Worm (Caenorhabditis elegans) whole organism, L4 larva: ENCODE measurements around the gene T01D1.5.
A peak's percentile ranks its signal among the peaks of the same experiment; 100 is the strongest.

ENCODE experiments used
- D1046.2 ChIP-seq: fragments of 200-800 bp; sonication (Bioruptor generic); IDR thresholded peaks from 2 replicates; pipeline ENCODE4 v1.3.6; 2022; ENCODE audit warnings: missing genetic modification characterization, missing compliant biosample characterization
- F26F4.8 ChIP-seq: fragments of 200-800 bp; sonication (Bioruptor generic); conservative IDR thresholded peaks from 2 replicates; pipeline ENCODE4 v1.3.6; 2022; ENCODE audit warnings: missing genetic modification characterization, missing compliant biosample characterization
- F44E2.7 ChIP-seq: fragments of 200-800 bp; sonication (Bioruptor generic); IDR thresholded peaks from 2 replicates; pipeline ENCODE4 v2.1.2; 2022; ENCODE audit warnings: missing genetic modification characterization, missing compliant biosample characterization
- R02D3.7 ChIP-seq: fragments of 150-350 bp; sonication (generic microtip); optimal IDR thresholded peaks from 3 replicates; lab custom pipeline; 2014; ENCODE audit warnings: missing biosample characterization, missing genetic modification characterization
- T26A8.4 ChIP-seq: fragments of 200-800 bp; sonication (Bioruptor generic); IDR thresholded peaks from 2 replicates; pipeline ENCODE4 v1.3.6; 2022; ENCODE audit warnings: missing genetic modification characterization, missing compliant biosample characterization
- Y5F2A.4 ChIP-seq: fragments of 200-800 bp; sonication (Bioruptor generic); optimal IDR thresholded peaks from 2 replicates; lab custom pipeline; 2018; ENCODE audit warnings: mild to moderate bottlenecking, missing genetic modification characterization, missing compliant biosample characterization
- ZK546.5 ChIP-seq, 2 experiments: sonication (generic microtip); optimal IDR thresholded peaks; 2 replicates each; lab custom pipeline; 2017; ENCODE audit warnings: missing biosample characterization in 2 of 2, missing genetic modification characterization in 2 of 2
- aha-1 ChIP-seq: fragments of 150-350 bp; peaks from one replicate; lab custom pipeline; 2014; ENCODE audit warnings: missing biosample characterization, missing genetic modification characterization
- ceh-20 ChIP-seq: fragments of 200-800 bp; sonication (Bioruptor generic); IDR thresholded peaks from 2 replicates; pipeline ENCODE4 v1.3.6; 2022; ENCODE audit warnings: missing genetic modification reagents, missing genetic modification characterization, missing compliant biosample characterization
- ceh-28 ChIP-seq: fragments of 150-350 bp; optimal IDR thresholded peaks from 2 replicates; lab custom pipeline; 2014; ENCODE audit warnings: missing biosample characterization, missing genetic modification reagents, missing genetic modification characterization
- ceh-32 ChIP-seq: sonication (generic microtip); optimal IDR thresholded peaks from 2 replicates; lab custom pipeline; 2016; ENCODE audit warnings: mild to moderate bottlenecking, missing genetic modification characterization, missing compliant biosample characterization; ENCODE audit not compliant: poor library complexity
- cey-2 ChIP-seq: sonication (generic microtip); optimal IDR thresholded peaks from 3 replicates; lab custom pipeline; 2017; ENCODE audit warnings: missing genetic modification characterization, mild to moderate bottlenecking, missing compliant biosample characterization, antibody characterized with exemption, borderline replicate concordance; ENCODE audit not compliant: insufficient read depth
- ctbp-1 ChIP-seq: fragments of 200-800 bp; sonication (Bioruptor generic); IDR thresholded peaks from 2 replicates; pipeline ENCODE4 v1.3.6; 2022; ENCODE audit warnings: missing genetic modification reagents, missing genetic modification characterization, missing compliant biosample characterization
- daf-12 ChIP-seq: fragments of 150-350 bp; optimal IDR thresholded peaks from 2 replicates; lab custom pipeline; 2014; ENCODE audit warnings: missing biosample characterization, missing genetic modification reagents, missing genetic modification characterization
- daf-16 ChIP-seq, 3 experiments: sonication (generic microtip); optimal IDR thresholded peaks; 2 replicates each; lab custom pipeline; 2016 to 2017; ENCODE audit warnings: missing genetic modification characterization in 3 of 3, missing genetic modification reagents in 3 of 3, mild to moderate bottlenecking in 2 of 3, missing compliant biosample characterization in 2 of 3, missing biosample characterization in 1 of 3, moderate library complexity in 1 of 3
- dmd-6 ChIP-seq: fragments of 200-800 bp; sonication (Bioruptor generic); IDR thresholded peaks from 2 replicates; pipeline ENCODE4 v1.3.6; 2022; ENCODE audit warnings: missing genetic modification reagents, missing genetic modification characterization, missing compliant biosample characterization
- duxl-1 ChIP-seq: sonication (generic microtip); optimal IDR thresholded peaks from 2 replicates; lab custom pipeline; 2016; ENCODE audit warnings: mild to moderate bottlenecking, missing genetic modification characterization, moderate library complexity, missing compliant biosample characterization; ENCODE audit not compliant: poor library complexity
- dve-1 ChIP-seq: sonication (generic microtip); optimal IDR thresholded peaks from 2 replicates; lab custom pipeline; 2017; ENCODE audit warnings: antibody characterized with exemption, mild to moderate bottlenecking, missing genetic modification characterization, missing compliant biosample characterization; ENCODE audit not compliant: insufficient read depth
- fos-1 ChIP-seq: fragments of 150-350 bp; optimal IDR thresholded peaks from 2 replicates; lab custom pipeline; 2014; ENCODE audit warnings: missing biosample characterization, missing genetic modification characterization
- gei-8 ChIP-seq: fragments of 200-800 bp; sonication (Bioruptor generic); optimal IDR thresholded peaks from 2 replicates; lab custom pipeline; 2018; ENCODE audit warnings: mild to moderate bottlenecking, missing genetic modification characterization, missing compliant biosample characterization
- hlh-11 ChIP-seq: fragments of 200-800 bp; sonication (Bioruptor generic); optimal IDR thresholded peaks from 2 replicates; lab custom pipeline; 2018; ENCODE audit warnings: mild to moderate bottlenecking, missing genetic modification characterization, missing compliant biosample characterization
- hlh-30 ChIP-seq: sonication (generic microtip); optimal IDR thresholded peaks from 2 replicates; lab custom pipeline; 2017; ENCODE audit warnings: antibody characterized with exemption, mild to moderate bottlenecking, missing genetic modification characterization, missing compliant biosample characterization; ENCODE audit not compliant: insufficient read depth
- lim-7 ChIP-seq: fragments of 200-800 bp; sonication (Bioruptor generic); IDR thresholded peaks from 2 replicates; pipeline ENCODE4 v1.3.6; 2022; ENCODE audit warnings: missing genetic modification characterization, missing compliant biosample characterization
- lin-29 ChIP-seq: fragments of 200-800 bp; sonication (Bioruptor generic); IDR thresholded peaks from 2 replicates; pipeline ENCODE4 v1.3.6; 2022; ENCODE audit warnings: missing genetic modification reagents, missing genetic modification characterization, missing compliant biosample characterization
- lir-3 ChIP-seq: sonication (generic microtip); optimal IDR thresholded peaks from 2 replicates; lab custom pipeline; 2016; ENCODE audit warnings: mild to moderate bottlenecking, missing genetic modification characterization, missing compliant biosample characterization
- mdl-1 ChIP-seq, 2 experiments: fragments of 150-350 bp in 1 of 2; sonication (generic microtip) in 1 of 2; optimal IDR thresholded peaks; 2 replicates each; lab custom pipeline; 2014 to 2017; ENCODE audit warnings: missing biosample characterization in 2 of 2, missing genetic modification characterization in 2 of 2
- mxl-3 ChIP-seq: fragments of 200-800 bp; sonication (Bioruptor generic); optimal IDR thresholded peaks from 2 replicates; lab custom pipeline; 2018; ENCODE audit warnings: mild to moderate bottlenecking, missing genetic modification characterization, missing compliant biosample characterization
- nhr-11 ChIP-seq: fragments of 150-350 bp; optimal IDR thresholded peaks from 2 replicates; lab custom pipeline; 2014; ENCODE audit warnings: missing biosample characterization, missing genetic modification characterization
- nhr-237 ChIP-seq: sonication (generic microtip); optimal IDR thresholded peaks from 2 replicates; lab custom pipeline; 2017; ENCODE audit warnings: missing biosample characterization, missing genetic modification characterization
- nhr-25 ChIP-seq: sonication (generic microtip); optimal IDR thresholded peaks from 2 replicates; lab custom pipeline; 2017; ENCODE audit warnings: missing genetic modification characterization, mild to moderate bottlenecking, missing compliant biosample characterization, antibody characterized with exemption, moderate library complexity, borderline replicate concordance; ENCODE audit not compliant: insufficient read depth
- nhr-28 ChIP-seq: fragments of 150-350 bp; optimal IDR thresholded peaks from 2 replicates; lab custom pipeline; 2014; ENCODE audit warnings: missing biosample characterization, missing genetic modification characterization
- nhr-41 ChIP-seq: fragments of 200-800 bp; sonication (Bioruptor generic); IDR thresholded peaks from 2 replicates; pipeline ENCODE4 v1.3.6; 2022; ENCODE audit warnings: missing genetic modification reagents, missing genetic modification characterization, missing compliant biosample characterization
- nhr-6 ChIP-seq: fragments of 150-350 bp; optimal IDR thresholded peaks from 2 replicates; lab custom pipeline; 2014; ENCODE audit warnings: missing biosample characterization, missing genetic modification characterization
- nhr-77 ChIP-seq: fragments of 150-350 bp; optimal IDR thresholded peaks from 2 replicates; lab custom pipeline; 2014; ENCODE audit warnings: missing biosample characterization, missing genetic modification characterization
- pqm-1 ChIP-seq: sonication (generic microtip); optimal IDR thresholded peaks from 2 replicates; lab custom pipeline; 2017; ENCODE audit warnings: missing biosample characterization, missing genetic modification characterization
- rbr-2 ChIP-seq: sonication (generic microtip); optimal IDR thresholded peaks from 2 replicates; lab custom pipeline; 2016; ENCODE audit warnings: missing genotype, missing genetic modification characterization, missing compliant biosample characterization
- sdz-12 ChIP-seq: fragments of 200-800 bp; sonication (Bioruptor generic); optimal IDR thresholded peaks from 2 replicates; lab custom pipeline; 2018; ENCODE audit warnings: mild to moderate bottlenecking, missing genetic modification characterization, missing compliant biosample characterization
- skn-1 ChIP-seq: fragments of 150-350 bp; optimal IDR thresholded peaks from 2 replicates; lab custom pipeline; 2014; ENCODE audit warnings: missing biosample characterization, missing genetic modification characterization
- spr-3 ChIP-seq: fragments of 200-800 bp; sonication (Bioruptor generic); optimal IDR thresholded peaks from 2 replicates; lab custom pipeline; 2018; ENCODE audit warnings: mild to moderate bottlenecking, missing genetic modification characterization, missing compliant biosample characterization
- tag-97 ChIP-seq: fragments of 200-800 bp; sonication (Bioruptor generic); IDR thresholded peaks from 2 replicates; pipeline ENCODE4 v1.3.6; 2022; ENCODE audit warnings: missing genetic modification characterization, missing compliant biosample characterization
- unc-130 ChIP-seq: sonication (generic microtip); optimal IDR thresholded peaks from 2 replicates; lab custom pipeline; 2016; ENCODE audit warnings: missing genetic modification reagents, missing genetic modification characterization, missing compliant biosample characterization
- unc-39 ChIP-seq: sonication (generic microtip); optimal IDR thresholded peaks from 2 replicates; lab custom pipeline; 2017; ENCODE audit warnings: missing biosample characterization, missing genetic modification characterization
- unc-62 ChIP-seq, 3 experiments: fragments of 150-350 bp in 1 of 3; sonication (generic microtip); optimal IDR thresholded peaks in 2 of 3; peaks in 1 of 3; 1 replicate in 1 of 3; 2 replicates in 2 of 3; lab custom pipeline; 2014 to 2017; ENCODE audit warnings: missing biosample characterization in 3 of 3, missing genetic modification characterization in 3 of 3, missing genetic modification reagents in 3 of 3, missing genotype in 1 of 3
- vab-7 ChIP-seq: fragments of 200-800 bp; sonication (Bioruptor generic); IDR thresholded peaks from 2 replicates; pipeline ENCODE4 v1.3.6; 2022; ENCODE audit warnings: missing genetic modification reagents, missing genetic modification characterization, missing compliant biosample characterization
- zip-2 ChIP-seq: fragments of 150-350 bp; optimal IDR thresholded peaks from 2 replicates; lab custom pipeline; 2014; ENCODE audit warnings: missing biosample characterization, missing genetic modification characterization
- ztf-11 ChIP-seq: fragments of 150-350 bp; optimal IDR thresholded peaks from 2 replicates; lab custom pipeline; 2014; ENCODE audit warnings: missing biosample characterization, missing genetic modification characterization
- ztf-7 ChIP-seq: fragments of 150-350 bp; optimal IDR thresholded peaks from 2 replicates; lab custom pipeline; 2014; ENCODE audit warnings: missing biosample characterization, missing genetic modification characterization

The T01D1.5 gene

DNA sequence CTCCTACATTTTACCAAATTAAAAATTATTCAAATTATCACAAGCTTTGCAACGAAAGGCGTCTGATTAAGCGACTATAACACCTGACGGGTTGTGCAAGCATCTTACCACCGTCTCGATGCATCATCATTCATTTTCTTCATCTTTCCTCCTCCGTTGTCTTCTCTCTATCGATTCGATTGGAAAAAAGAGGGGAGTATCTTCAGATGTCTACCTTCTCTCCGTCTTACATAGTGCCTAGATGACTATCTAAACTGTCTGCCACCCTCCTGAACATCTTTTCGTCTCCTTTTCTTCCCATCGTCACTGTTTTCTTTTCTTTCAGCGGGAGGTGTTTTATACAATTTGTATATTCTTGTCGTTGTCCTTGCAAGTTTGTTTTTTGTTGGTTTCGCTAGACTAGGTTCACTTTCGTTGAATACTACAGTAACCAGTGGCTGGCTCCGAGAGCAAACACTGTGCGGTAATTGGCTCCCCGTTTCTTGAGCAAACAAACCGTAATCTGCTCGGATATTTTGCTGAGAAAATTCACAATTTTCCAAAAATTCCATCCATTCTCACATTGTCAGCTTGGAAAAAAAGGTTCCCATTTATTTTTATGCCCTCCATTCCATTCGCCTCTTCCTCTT, 29.5 kb downstream of the T01D1.5 start (continued):
- TF ChIP-seq unc-62 (GFP tag; optimal IDR thresholded peaks at IDR 0.05 in 1 of 2; lab: Kevin White, UChicago) (no peak), unc-62 (tag; optimal IDR thresholded peaks at IDR 0.05; lab: Kevin White, UChicago) (no peak), nhr-77 (peak; percentile 29), vab-7 (GFP tag; lab: Robert Waterston, UW) (no peak), ztf-7 (no peak), ceh-32 (tag; lab: Kevin White, UChicago) (no peak), fos-1 (no peak), unc-130 (GFP tag; lab: Kevin White, UChicago) (no peak), mxl-3 (GFP tag; lab: Kevin White, UChicago) (no peak), daf-16 (GFP tag; optimal IDR thresholded peaks at IDR 0.05; lab: Kevin White, UChicago) (no peak), daf-16 (tag; optimal IDR thresholded peaks at IDR 0.05; lab: Kevin White, UChicago) (peak; percentile 52), nhr-237 (tag; lab: Kevin White, UChicago) (no peak), D1046.2 (no peak), tag-97 (GFP tag; lab: Robert Waterston, UW) (no peak), T26A8.4 (GFP tag; lab: Robert Waterston, UW) (no peak), ZK546.5 (tag; optimal IDR thresholded peaks at IDR 0.05; lab: Kevin White, UChicago) (no peak), zip-2 (tag; lab: Kevin White, UChicago) (no peak), daf-12 (tag; lab: Kevin White, UChicago) (no peak), Y5F2A.4 (GFP tag; lab: Kevin White, UChicago) (no peak), F26F4.8 (GFP tag; lab: Robert Waterston, UW) (no peak), nhr-6 (tag; lab: Kevin White, UChicago) (peak; percentile 70), skn-1 (tag; lab: Kevin White, UChicago) (no peak), spr-3 (GFP tag; lab: Kevin White, UChicago) (no peak), hlh-30 (peak; percentile 76), ceh-28 (peak; percentile 26), sdz-12 (no peak), lim-7 (GFP tag; lab: Robert Waterston, UW) (no peak), nhr-25 (no peak), lin-29 (GFP tag; lab: Robert Waterston, UW) (no peak), pqm-1 (tag; lab: Kevin White, UChicago) (peak; percentile 33), nhr-28 (tag; lab: Kevin White, UChicago) (peak; percentile 56), unc-39 (tag; lab: Kevin White, UChicago) (no peak), R02D3.7 (tag; lab: Kevin White, UChicago) (no peak), cey-2 (tag; lab: Kevin White, UChicago) (no peak), nhr-41 (GFP tag; lab: Robert Waterston, UW) (no peak), nhr-11 (no peak), F44E2.7 (no peak), dmd-6 (GFP tag; lab: Robert Waterston, UW) (peak; percentile 26; the same call in 1 of the 2 replicates), mdl-1 (tag; optimal IDR thresholded peaks at IDR 0.05; lab: Kevin White, UChicago) (no peak), ceh-20 (GFP tag; lab: Robert Waterston, UW) (no peak), hlh-11 (peak; percentile 64), aha-1 (tag; lab: Kevin White, UChicago) (peak; percentile 48), dve-1 (tag; lab: Kevin White, UChicago) (peak; percentile 58), rbr-2 (tag; lab: Kevin White, UChicago) (no peak), lir-3 (tag; lab: Kevin White, UChicago) (no peak), ztf-11 (tag; lab: Kevin White, UChicago) (no peak), ctbp-1 (GFP tag; lab: Robert Waterston, UW) (no peak), gei-8 (GFP tag; lab: Kevin White, UChicago) (no peak), duxl-1 (tag; lab: Kevin White, UChicago) (no peak)
